Worm (Caenorhabditis elegans): ENCODE measurements around the gene T27E9.6.

Gene T27E9.6

ce11 chrIII:13492377-13492776 lies 15.8 kb upstream of the T27E9.6 start, which contains the start of gene twk-40 (continued):
- TF ChIP-seq madf-9 (GFP tag; conservative IDR thresholded peaks at IDR 0.05) = no peak

- no peak for TF ChIP-seq aly-2 (tag; optimal IDR thresholded peaks at IDR 0.05)
- no peak for TF ChIP-seq zfp-2 (tag; optimal IDR thresholded peaks at IDR 0.05)
- TF ChIP-seq unc-62 (GFP tag; optimal IDR thresholded peaks at IDR 0.05 in 1 of 2) = no peak
- TF ChIP-seq unc-62 (tag; optimal IDR thresholded peaks at IDR 0.05) = no peak
- no peak for TF ChIP-seq tag-97 (GFP tag; IDR thresholded peaks at IDR 0.05)
Measured at ce11 chrIII:13484024-13484423, 7.4 kb upstream of the T27E9.6 start, which contains the start of gene acc-4. TSS of gene acc-4 (minus strand) at chrIII:13484124.

- TF ChIP-seq tra-1 (GFP tag; IDR thresholded peaks at IDR 0.05) = no peak
- TF ChIP-seq F10B5.3 (tag; optimal IDR thresholded peaks at IDR 0.05) = no peak
- TF ChIP-seq nhr-77 (tag; optimal IDR thresholded peaks at IDR 0.05) = no peak
- TF ChIP-seq nhr-41 (GFP tag; IDR thresholded peaks at IDR 0.05) = no peak
- no peak for TF ChIP-seq unc-62 (GFP tag; optimal IDR thresholded peaks at IDR 0.05 in 1 of 2)
- no peak for TF ChIP-seq unc-62 (tag; optimal IDR thresholded peaks at IDR 0.05)
- no peak for TF ChIP-seq mxl-3 (GFP tag; optimal IDR thresholded peaks at IDR 0.05)
- no peak for TF ChIP-seq Y48G9A.11 (GFP tag; IDR thresholded peaks at IDR 0.05)
- no peak for TF ChIP-seq lin-13 (GFP tag; optimal IDR thresholded peaks at IDR 0.05)
- TF ChIP-seq mxl-2 (GFP tag; conservative IDR thresholded peaks at IDR 0.05) = no peak
- TF ChIP-seq F26F4.8 (GFP tag; conservative IDR thresholded peaks at IDR 0.05) = no peak
- TF ChIP-seq aly-2 (tag; optimal IDR thresholded peaks at IDR 0.05) = no peak
- TF ChIP-seq snpc-1.2 (GFP tag; IDR thresholded peaks at IDR 0.05) = no peak
- TF ChIP-seq Y5F2A.4 (GFP tag; optimal IDR thresholded peaks at IDR 0.05) = no peak
- no peak for TF ChIP-seq ztf-11 (tag; optimal IDR thresholded peaks at IDR 0.05)
- no peak for TF ChIP-seq lim-7 (GFP tag; IDR thresholded peaks at IDR 0.05)
- TF ChIP-seq daf-16 (GFP tag; optimal IDR thresholded peaks at IDR 0.05) = no peak
- no peak for TF ChIP-seq daf-16 (tag; optimal IDR thresholded peaks at IDR 0.05)
- TF ChIP-seq mdl-1 (tag; optimal IDR thresholded peaks at IDR 0.05) = no peak
- TF ChIP-seq nhr-42 (GFP tag; IDR thresholded peaks at IDR 0.05) = no peak
- no peak for TF ChIP-seq ceh-62 (tag; optimal IDR thresholded peaks at IDR 0.05)
- no peak for TF ChIP-seq lsy-2 (tag; optimal IDR thresholded peaks at IDR 0.05)
Measured at ce11 chrIII:13474482-13474881, 2.1 kb downstream of the T27E9.6 start.

- TF ChIP-seq sdz-12 (GFP tag; optimal IDR thresholded peaks at IDR 0.05) (no peak), zip-11 (GFP tag; IDR thresholded peaks at IDR 0.05) (no peak), ceh-44 (GFP tag; IDR thresholded peaks at IDR 0.05) (no peak), Y75B8A.6 (GFP tag; IDR thresholded peaks at IDR 0.05) (no peak), unc-62 (GFP tag; optimal IDR thresholded peaks at IDR 0.05 in 1 of 2) (no peak), unc-62 (tag; optimal IDR thresholded peaks at IDR 0.05) (no peak), fos-1 (tag; optimal IDR thresholded peaks at IDR 0.05) (no peak), cey-2 (tag; optimal IDR thresholded peaks at IDR 0.05; ENCODE audit: borderline replicate concordance, insufficient read depth) (no peak), zip-2 (tag; optimal IDR thresholded peaks at IDR 0.05) (no peak), R02D3.7 (tag; optimal IDR thresholded peaks at IDR 0.05) (no peak), snpc-1.2 (GFP tag; IDR thresholded peaks at IDR 0.05) (no peak), nhr-42 (GFP tag; IDR thresholded peaks at IDR 0.05) (no peak), nhr-11 (tag; optimal IDR thresholded peaks at IDR 0.05) (no peak), mxl-2 (GFP tag; conservative IDR thresholded peaks at IDR 0.05) (no peak), lsy-2 (tag; optimal IDR thresholded peaks at IDR 0.05) (no peak), skn-1 (tag; optimal IDR thresholded peaks at IDR 0.05) (no peak)
Measured at ce11 chrIII:13471504-13471903, 5.1 kb downstream of the T27E9.6 start, which contains the start of gene pssy-2. TSS of gene pssy-2 (plus strand) at chrIII:13471804.
